Fruit fly (Drosophila melanogaster) whole organism, adult: ENCODE data around the gene CG34124.

Experiments
- CG11617 ChIP-seq: fragments of 200-800 bp; sonication (Bioruptor generic); optimal IDR thresholded peaks from 2 replicates; lab custom pipeline; 2017; ENCODE audit warnings: mild to moderate bottlenecking, missing biosample characterization, missing genetic modification reagents, missing genetic modification characterization
- CG12768 ChIP-seq: fragments of 200-800 bp; sonication (Bioruptor generic); optimal IDR thresholded peaks from 2 replicates; lab custom pipeline; 2017; ENCODE audit warnings: missing biosample characterization, missing genetic modification characterization, mild to moderate bottlenecking, moderate library complexity, missing genetic modification reagents
- CG14711 ChIP-seq: fragments of 200-800 bp; sonication (Bioruptor generic); optimal IDR thresholded peaks from 2 replicates; lab custom pipeline; 2018; ENCODE audit warnings: missing biosample characterization, mild to moderate bottlenecking, missing genetic modification characterization, moderate library complexity
- CG1620 ChIP-seq: fragments of 200-800 bp; sonication (Bioruptor generic); optimal IDR thresholded peaks from 2 replicates; lab custom pipeline; 2016; ENCODE audit warnings: missing biosample characterization, missing genetic modification characterization
- CG33017 ChIP-seq: fragments of 200-800 bp; sonication (Bioruptor generic); optimal IDR thresholded peaks from 2 replicates; lab custom pipeline; 2018; ENCODE audit warnings: missing biosample characterization, mild to moderate bottlenecking, missing genetic modification characterization, moderate library complexity
- CG5204 ChIP-seq: fragments of 200-800 bp; sonication (Bioruptor generic); optimal IDR thresholded peaks from 2 replicates; lab custom pipeline; 2016; ENCODE audit warnings: missing biosample characterization, missing genetic modification characterization
- CG7045 ChIP-seq: fragments of 200-800 bp; sonication (Bioruptor generic); optimal IDR thresholded peaks from 2 replicates; lab custom pipeline; 2017; ENCODE audit warnings: missing biosample characterization, mild to moderate bottlenecking, missing genetic modification characterization
- CG7101 ChIP-seq: fragments of 200-800 bp; sonication (Bioruptor generic); optimal IDR thresholded peaks from 2 replicates; lab custom pipeline; 2018; ENCODE audit warnings: missing biosample characterization, mild to moderate bottlenecking, missing genetic modification characterization, moderate library complexity
- Clk ChIP-seq: fragments of 200-800 bp; sonication (Bioruptor generic); optimal IDR thresholded peaks from 2 replicates; lab custom pipeline; 2017; ENCODE audit warnings: missing biosample characterization, missing genetic modification characterization
- Crg-1 ChIP-seq: fragments of 200-800 bp; sonication (Bioruptor generic); optimal IDR thresholded peaks from 2 replicates; lab custom pipeline; 2016; ENCODE audit warnings: missing biosample characterization, missing genetic modification characterization
- Hr96 ChIP-seq: fragments of 200-800 bp; sonication (Bioruptor generic); optimal IDR thresholded peaks from 2 replicates; lab custom pipeline; 2016; ENCODE audit warnings: missing biosample characterization, missing genetic modification characterization
- Mnt ChIP-seq: fragments of 200-800 bp; sonication (Bioruptor generic); optimal IDR thresholded peaks from 2 replicates; lab custom pipeline; 2016; ENCODE audit warnings: missing biosample characterization, mild to moderate bottlenecking, missing genetic modification characterization
- bab1 ChIP-seq: fragments of 200-800 bp; sonication (Bioruptor generic); optimal IDR thresholded peaks from 3 replicates; lab custom pipeline; 2019; ENCODE audit warnings: missing biosample characterization, mild to moderate bottlenecking, missing genetic modification characterization, moderate library complexity
- cic ChIP-seq: fragments of 200-800 bp; sonication (Bioruptor generic); optimal IDR thresholded peaks from 2 replicates; lab custom pipeline; 2017; ENCODE audit warnings: missing biosample characterization, mild to moderate bottlenecking, missing genetic modification characterization, moderate library complexity
- cnc ChIP-seq, 2 experiments: fragments of >200 bp; optimal IDR thresholded peaks; 2 replicates each; lab custom pipeline; 2017
- kay ChIP-seq: fragments of 200-800 bp; sonication (Bioruptor generic); peaks from one replicate; lab custom pipeline; 2016; ENCODE audit warnings: missing biosample characterization, missing genetic modification characterization, borderline replicate concordance
- ovo ChIP-seq: fragments of 200-800 bp; sonication (Bioruptor generic); optimal IDR thresholded peaks from 2 replicates; lab custom pipeline; 2016; ENCODE audit warnings: missing biosample characterization, missing genetic modification characterization
- pad ChIP-seq: fragments of 200-800 bp; sonication (Bioruptor generic); optimal IDR thresholded peaks from 3 replicates; lab custom pipeline; 2017; ENCODE audit warnings: missing biosample characterization, missing genetic modification characterization, mild to moderate bottlenecking, moderate library complexity, missing genetic modification reagents
- tj ChIP-seq: fragments of 200-800 bp; sonication (Bioruptor generic); optimal IDR thresholded peaks from 3 replicates; lab custom pipeline; 2017; ENCODE audit warnings: missing biosample characterization, mild to moderate bottlenecking, missing genetic modification characterization, moderate library complexity
- toe ChIP-seq: fragments of 200-800 bp; sonication (Bioruptor generic); optimal IDR thresholded peaks from 2 replicates; lab custom pipeline; 2016; ENCODE audit warnings: missing biosample characterization, missing genetic modification characterization

The CG34124 gene

DNA sequence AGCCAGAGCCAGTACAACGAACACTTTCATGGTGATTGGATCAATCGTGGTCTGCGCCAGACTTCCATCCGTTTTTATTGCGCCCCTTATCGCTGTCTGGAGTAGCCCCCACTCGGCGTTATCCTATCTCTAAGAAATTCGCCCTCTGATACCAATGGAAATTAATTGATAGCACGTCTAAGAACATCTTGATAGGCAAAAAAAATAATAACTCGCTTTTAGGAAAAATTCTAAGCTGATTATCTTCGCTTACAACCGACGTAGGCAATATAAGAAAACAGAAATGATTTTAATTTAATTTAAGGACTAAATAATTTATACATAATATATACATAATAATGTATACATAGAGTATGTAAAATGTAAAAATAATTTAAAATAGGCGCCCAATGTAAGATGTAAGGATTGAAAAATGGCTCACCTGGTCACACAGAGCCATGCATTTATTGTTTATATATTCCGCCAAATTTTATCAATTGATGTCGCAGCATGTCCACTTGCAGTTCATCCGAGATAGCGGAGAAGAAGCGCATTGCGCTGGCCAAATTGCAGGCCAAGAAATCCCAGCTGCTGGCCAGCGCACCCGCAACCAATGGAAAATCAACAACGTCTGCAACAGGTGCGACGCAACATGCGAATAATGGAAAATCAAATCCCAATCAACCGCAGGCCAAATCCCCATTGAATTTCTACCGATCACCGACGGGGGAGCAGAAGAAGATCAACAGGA lies 3.0 kb upstream of the CG34124 start, which contains the start of the genes Jon25Bi and Marcal1:
Jon25Bi (minus strand) TSS at position 51 of the 730 bp plus-strand sequence.
Marcal1 (plus strand) TSS at position 416 of the 730 bp plus-strand sequence.
- TF ChIP-seq cic (no peak), cnc (optimal IDR thresholded peaks at IDR 0.05; lab: Kevin White, UChicago) (no peak), CG7045 (GFP tag; lab: Kevin White, UChicago) (no peak), kay (GFP tag; lab: Kevin White, UChicago) (no peak), bab1 (no peak), Hr96 (GFP tag; lab: Kevin White, UChicago) (no peak), pad (GFP tag; lab: Kevin White, UChicago) (no peak), Crg-1 (no peak), CG5204 (GFP tag; lab: Kevin White, UChicago) (no peak), Mnt (no peak), CG7101 (tag; lab: Kevin White, UChicago) (no peak), tj (GFP tag; lab: Kevin White, UChicago) (no peak), CG33017 (tag; lab: Kevin White, UChicago) (no peak), Clk (GFP tag; lab: Kevin White, UChicago) (no peak), ovo (no peak)

DNA sequence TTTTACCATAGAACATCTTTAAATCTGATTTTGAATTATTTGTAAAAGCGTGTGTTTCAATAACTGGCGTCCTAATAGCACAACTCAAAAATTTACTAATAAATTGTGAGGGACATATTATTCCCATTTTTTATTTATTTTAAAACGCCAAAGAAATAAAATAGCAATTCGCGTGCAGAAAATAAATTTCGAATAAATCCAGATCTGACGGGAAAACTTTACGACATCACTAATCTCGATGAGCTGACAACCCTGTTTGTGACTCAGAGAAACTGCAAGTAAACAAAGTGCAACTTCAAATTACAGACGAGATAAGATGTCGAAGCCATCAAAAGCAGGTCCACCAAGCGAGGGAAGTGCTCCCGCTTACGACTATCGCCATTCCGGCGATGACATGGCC lies 7.2 kb downstream of the CG34124 start, which contains the start of gene CG34125:
CG34125 (plus strand) TSS at position 254 of the 400 bp plus-strand sequence.
- TF ChIP-seq CG7101 (tag; lab: Kevin White, UChicago) (peak; percentile 27), Clk (GFP tag; lab: Kevin White, UChicago) (peak; percentile 2), Hr96 (GFP tag; lab: Kevin White, UChicago) (no peak), CG14711 (tag; lab: Kevin White, UChicago) (peak; percentile 96), CG1620 (peak; percentile 24), cic (no peak), CG11617 (peak; percentile 52), bab1 (peak; percentile 13), CG12768 (GFP tag; lab: Kevin White, UChicago) (peak; percentile 53), tj (GFP tag; lab: Kevin White, UChicago) (peak; percentile 3), cnc (optimal IDR thresholded peaks at IDR 0.05; lab: Kevin White, UChicago) (no peak)

DNA sequence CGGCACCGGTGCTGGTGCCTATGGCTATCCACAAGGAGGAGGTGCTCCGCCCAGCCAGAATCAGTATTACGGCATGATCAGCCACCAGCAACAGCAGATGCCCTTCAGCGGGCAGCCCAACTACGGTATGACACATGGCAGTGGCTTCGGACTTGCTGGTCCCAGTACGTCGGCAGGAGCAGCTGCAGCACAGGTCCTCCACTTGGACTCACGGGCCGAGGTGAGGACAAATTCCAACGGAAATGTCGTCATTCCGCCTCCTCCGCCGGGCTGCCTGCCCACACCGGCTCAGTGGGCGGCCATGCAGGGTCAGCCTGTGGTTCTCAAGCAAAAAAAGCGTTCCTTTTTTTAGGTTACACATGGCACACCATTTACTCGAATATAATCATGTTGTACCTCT lies 7.7 kb downstream of the CG34124 start:
- TF ChIP-seq tj (GFP tag; lab: Kevin White, UChicago) (no peak), Clk (GFP tag; lab: Kevin White, UChicago) (no peak), ovo (no peak), bab1 (no peak), CG12768 (GFP tag; lab: Kevin White, UChicago) (no peak), CG33017 (tag; lab: Kevin White, UChicago) (no peak), CG5204 (GFP tag; lab: Kevin White, UChicago) (no peak), CG1620 (no peak), pad (GFP tag; lab: Kevin White, UChicago) (no peak), cnc (optimal IDR thresholded peaks at IDR 0.05; lab: Kevin White, UChicago) (no peak), CG11617 (no peak), Hr96 (GFP tag; lab: Kevin White, UChicago) (no peak), CG7045 (GFP tag; lab: Kevin White, UChicago) (no peak), Crg-1 (no peak), CG14711 (tag; lab: Kevin White, UChicago) (no peak), Mnt (no peak)

dm6 chr2L:4967511-4967910 lies 9.3 kb downstream of the CG34124 start, which contains the start of gene eIF3i:
Gene eIF3i (minus strand): TSS chr2L:4967775.
- TF ChIP-seq kay (GFP tag; lab: Kevin White, UChicago) (no peak), Clk (GFP tag; lab: Kevin White, UChicago) (no peak), CG12768 (GFP tag; lab: Kevin White, UChicago) (no peak), CG1620 (no peak), Mnt (peak; percentile 50), tj (GFP tag; lab: Kevin White, UChicago) (no peak), cic (no peak), bab1 (no peak)

DNA sequence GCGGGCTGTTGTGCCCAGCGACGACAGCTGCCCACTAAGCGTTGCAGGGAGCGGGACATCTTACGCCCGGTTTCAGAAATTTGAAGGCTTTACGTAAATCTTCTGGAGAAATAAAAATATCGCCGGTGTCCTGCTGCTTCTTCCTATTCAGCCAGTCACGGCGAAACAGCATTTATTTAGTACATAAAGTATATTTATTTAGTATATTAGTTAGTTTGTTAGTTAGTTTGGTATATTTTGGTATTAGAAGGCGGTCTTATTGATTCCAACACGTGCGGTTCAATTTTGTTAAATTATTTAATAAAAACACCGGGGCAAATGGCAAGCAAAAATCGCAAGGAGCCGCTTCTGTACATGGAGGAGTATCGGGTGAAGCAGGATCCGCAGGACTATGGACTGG lies 10.6 kb downstream of the CG34124 start, which contains the start of the genes Scox and Polr1C:
Scox (minus strand) TSS at position 169 of the 400 bp plus-strand sequence.
Polr1C (plus strand) TSS at position 238 of the 400 bp plus-strand sequence.
- peak; percentile 87 for TF ChIP-seq Mnt
- TF ChIP-seq Crg-1 = no peak

- peak; percentile 46 for TF ChIP-seq cic
- no peak for TF ChIP-seq ovo
- TF ChIP-seq bab1 = peak; percentile 74
- no peak for TF ChIP-seq Hr96 (GFP tag; lab: Kevin White, UChicago)
- TF ChIP-seq CG12768 (GFP tag; lab: Kevin White, UChicago) = no peak
- TF ChIP-seq tj (GFP tag; lab: Kevin White, UChicago) = peak; percentile 14
- TF ChIP-seq CG7101 (tag; lab: Kevin White, UChicago) = peak; percentile 25
- no peak for TF ChIP-seq CG33017 (tag; lab: Kevin White, UChicago)
- no peak for TF ChIP-seq kay (GFP tag; lab: Kevin White, UChicago)
- TF ChIP-seq CG14711 (tag; lab: Kevin White, UChicago) = peak; percentile 66
- peak; percentile 26 for TF ChIP-seq pad (GFP tag; lab: Kevin White, UChicago)
- TF ChIP-seq Crg-1 = peak; percentile 29
- TF ChIP-seq cnc (optimal IDR thresholded peaks at IDR 0.05; lab: Kevin White, UChicago) = no peak
- no peak for TF ChIP-seq toe (GFP tag; lab: Kevin White, UChicago)
- TF ChIP-seq CG1620 = peak; percentile 50
- TF ChIP-seq Clk (GFP tag; lab: Kevin White, UChicago) = no peak
- no peak for TF ChIP-seq CG5204 (GFP tag; lab: Kevin White, UChicago)
- no peak for TF ChIP-seq CG7045 (GFP tag; lab: Kevin White, UChicago)
- TF ChIP-seq Mnt = peak; percentile 72
- TF ChIP-seq CG11617 = peak; percentile 19
Measured at dm6 chr2L:4971329-4971798, 13.2 kb downstream of the CG34124 start, which contains the start of gene CG14043. Gene CG14043 (plus strand): TSS chr2L:4971702.
